Fruit fly (Drosophila melanogaster): ENCODE data around the gene RabX6.

- no peak for TF ChIP-seq CG17806 (tag; optimal IDR thresholded peaks at IDR 0.05)
- TF ChIP-seq CG4496 (GFP tag; IDR thresholded peaks at IDR 0.05), result no peak
- TF ChIP-seq D1 (tag; optimal IDR thresholded peaks at IDR 0.05), result no peak
Measured at dm6 chr3L:673324-673723, 17.0 kb upstream of the RabX6 start.
